Fruit fly (Drosophila melanogaster): Measurements from ENCODE around the gene tow.
A peak's percentile ranks its signal among the peaks of the same experiment; 100 is the strongest.

Gene tow

dm6 chr3L:6978030-6978683 is 35.5 kb downstream of the tow start:
- 0 out of 2 replicates have a peak, but pooled peaks have one; percentile 12 for TF ChIP-seq CG12605 (GFP tag; IDR thresholded peaks at IDR 0.05)
- TF ChIP-seq Pif1A (GFP tag; optimal IDR thresholded peaks at IDR 0.05) = peak; percentile 36
- TF ChIP-seq D1 (tag; optimal IDR thresholded peaks at IDR 0.05) = no peak
- no peak for TF ChIP-seq CG13204 (GFP tag; optimal IDR thresholded peaks at IDR 0.05)
- TF ChIP-seq CG32121 (GFP tag; IDR thresholded peaks at IDR 0.05) = peak; percentile 75
- peak; percentile 54 for TF ChIP-seq CG8301 (tag; optimal IDR thresholded peaks at IDR 0.05)
- TF ChIP-seq EcR (GFP tag; optimal IDR thresholded peaks at IDR 0.05) = no peak
- no peak for TF ChIP-seq CG34367 (tag; optimal IDR thresholded peaks at IDR 0.05)
- no peak for TF ChIP-seq CG17806 (tag; optimal IDR thresholded peaks at IDR 0.05)
- TF ChIP-seq Snoo (tag; optimal IDR thresholded peaks at IDR 0.05) = no peak
- TF ChIP-seq CG8159 (tag; optimal IDR thresholded peaks at IDR 0.05) = peak; percentile 40
- peak; percentile 49; the same call in 2 of the 3 replicates for TF ChIP-seq CG4496 (GFP tag; IDR thresholded peaks at IDR 0.05)
- no peak for TF ChIP-seq CG9948 (tag; optimal IDR thresholded peaks at IDR 0.05)
- TF ChIP-seq CG15710 (tag; optimal IDR thresholded peaks at IDR 0.05) = peak; percentile 8
- TF ChIP-seq Ets98B (GFP tag; IDR thresholded peaks at IDR 0.05) = no peak
- peak; percentile 48; the same call in 1 of the 2 replicates for TF ChIP-seq rn (GFP tag; IDR thresholded peaks at IDR 0.05)
- 0 out of 3 replicates have a peak, but pooled peaks have one; percentile 16 for TF ChIP-seq fd96Ca (GFP tag; IDR thresholded peaks at IDR 0.05)
- TF ChIP-seq gl (tag; optimal IDR thresholded peaks at IDR 0.05) = no peak
- TF ChIP-seq Pif1B (GFP tag; optimal IDR thresholded peaks at IDR 0.05) = no peak
- TF ChIP-seq CG14655 (GFP tag; optimal IDR thresholded peaks at IDR 0.05) = peak; percentile 50
- TF ChIP-seq CG10348 (GFP tag; IDR thresholded peaks at IDR 0.05) = no peak

dm6 chr3L:6978757-6979386 is 36.2 kb downstream of the tow start:
- TF ChIP-seq CG8159 (tag; optimal IDR thresholded peaks at IDR 0.05) = no peak
- no peak for TF ChIP-seq gl (tag; optimal IDR thresholded peaks at IDR 0.05)
- TF ChIP-seq Ets98B (GFP tag; IDR thresholded peaks at IDR 0.05) = no peak
- no peak for TF ChIP-seq CG17806 (tag; optimal IDR thresholded peaks at IDR 0.05)
- TF ChIP-seq fd96Ca (GFP tag; IDR thresholded peaks at IDR 0.05) = no peak
- TF ChIP-seq CG32121 (GFP tag; IDR thresholded peaks at IDR 0.05) = no peak
- no peak for TF ChIP-seq Pif1B (GFP tag; optimal IDR thresholded peaks at IDR 0.05)
- TF ChIP-seq CG9948 (tag; optimal IDR thresholded peaks at IDR 0.05) = no peak
- no peak for TF ChIP-seq CG10348 (GFP tag; IDR thresholded peaks at IDR 0.05)
- no peak for TF ChIP-seq Pif1A (GFP tag; optimal IDR thresholded peaks at IDR 0.05)
- TF ChIP-seq CG4496 (GFP tag; IDR thresholded peaks at IDR 0.05) = no peak
- no peak for TF ChIP-seq CG14655 (GFP tag; optimal IDR thresholded peaks at IDR 0.05)
- TF ChIP-seq CG13204 (GFP tag; optimal IDR thresholded peaks at IDR 0.05) = no peak
- TF ChIP-seq EcR (GFP tag; optimal IDR thresholded peaks at IDR 0.05) = no peak
- TF ChIP-seq Snoo (tag; optimal IDR thresholded peaks at IDR 0.05) = no peak
- TF ChIP-seq CG8301 (tag; optimal IDR thresholded peaks at IDR 0.05) = no peak
- TF ChIP-seq rn (GFP tag; IDR thresholded peaks at IDR 0.05) = no peak
- no peak for TF ChIP-seq CG15710 (tag; optimal IDR thresholded peaks at IDR 0.05)

dm6 chr3L:6979387-6980249 is 37.0 kb downstream of the tow start, which contains the start of gene Galphai:
TSS of gene Galphai (minus strand) at chr3L:6980044.
- TF ChIP-seq CG15710 (tag; optimal IDR thresholded peaks at IDR 0.05) (no peak), rn (GFP tag; IDR thresholded peaks at IDR 0.05) (0 out of 2 replicates have a peak, but pooled peaks have one; percentile 17), CG12605 (GFP tag; IDR thresholded peaks at IDR 0.05) (no peak; the same call in 1 of the 2 replicates), CG13204 (GFP tag; optimal IDR thresholded peaks at IDR 0.05) (peak; percentile 37), EcR (GFP tag; optimal IDR thresholded peaks at IDR 0.05) (peak; percentile 67), CG8159 (tag; optimal IDR thresholded peaks at IDR 0.05) (peak; percentile 38), Ets98B (GFP tag; IDR thresholded peaks at IDR 0.05) (peak; percentile 25; the same call in 1 of the 2 replicates), Pif1B (GFP tag; optimal IDR thresholded peaks at IDR 0.05) (peak; percentile 21), fd96Ca (GFP tag; IDR thresholded peaks at IDR 0.05) (peak; percentile 41; the same call in 1 of the 3 replicates), Pif1A (GFP tag; optimal IDR thresholded peaks at IDR 0.05) (no peak), CG9948 (tag; optimal IDR thresholded peaks at IDR 0.05) (no peak), CG10348 (GFP tag; IDR thresholded peaks at IDR 0.05) (no peak), Snoo (tag; optimal IDR thresholded peaks at IDR 0.05) (no peak)

- no peak for TF ChIP-seq gl (tag; optimal IDR thresholded peaks at IDR 0.05)
- no peak for TF ChIP-seq D1 (tag; optimal IDR thresholded peaks at IDR 0.05)
- TF ChIP-seq CG4496 (GFP tag; IDR thresholded peaks at IDR 0.05) = no peak
- TF ChIP-seq Snoo (tag; optimal IDR thresholded peaks at IDR 0.05) = no peak
- TF ChIP-seq rn (GFP tag; IDR thresholded peaks at IDR 0.05) = no peak
- TF ChIP-seq CG14655 (GFP tag; optimal IDR thresholded peaks at IDR 0.05) = no peak
- no peak for TF ChIP-seq Ets98B (GFP tag; IDR thresholded peaks at IDR 0.05)
- no peak for TF ChIP-seq CG12605 (GFP tag; IDR thresholded peaks at IDR 0.05)
- no peak for TF ChIP-seq CG8159 (tag; optimal IDR thresholded peaks at IDR 0.05)
- TF ChIP-seq fd96Ca (GFP tag; IDR thresholded peaks at IDR 0.05) = no peak
- no peak for TF ChIP-seq CG8301 (tag; optimal IDR thresholded peaks at IDR 0.05)
- no peak for TF ChIP-seq CG13204 (GFP tag; optimal IDR thresholded peaks at IDR 0.05)
- no peak for TF ChIP-seq CG15710 (tag; optimal IDR thresholded peaks at IDR 0.05)
- no peak for TF ChIP-seq EcR (GFP tag; optimal IDR thresholded peaks at IDR 0.05)
- TF ChIP-seq Pif1B (GFP tag; optimal IDR thresholded peaks at IDR 0.05) = no peak
Observed at dm6 chr3L:6980553-6980952, 37.9 kb downstream of the tow start.

Data from whole organism, pupa.